Fruit fly (Drosophila melanogaster): ENCODE results near the gene CG2200.

Gene CG2200

DNA sequence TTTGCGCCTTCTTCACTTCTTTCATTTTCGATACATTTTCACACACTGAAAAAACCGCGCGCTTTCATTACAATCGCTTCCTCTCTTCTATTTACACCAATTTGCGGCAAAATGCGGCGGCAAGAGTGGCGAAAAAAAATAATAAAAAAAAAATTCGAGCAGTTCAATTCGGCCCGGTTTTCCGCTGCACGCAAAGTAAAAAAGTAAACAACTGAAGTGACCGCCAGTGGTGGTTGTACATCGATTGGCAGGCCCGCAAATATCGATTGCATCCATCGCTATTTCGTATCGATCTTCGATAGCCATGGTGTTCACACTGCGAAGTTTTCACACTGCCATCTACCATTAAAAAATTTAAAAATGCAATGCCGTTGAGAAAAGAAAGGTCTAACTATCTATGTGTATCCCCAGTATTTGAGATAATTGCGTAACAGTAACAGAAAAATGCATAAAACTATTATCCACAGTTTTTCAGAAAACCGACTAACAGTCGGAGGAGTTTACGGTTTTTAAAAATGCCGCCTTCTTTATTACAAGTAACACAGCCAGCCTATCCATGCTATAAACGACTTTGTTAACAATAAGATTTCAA lies 18.2 kb downstream of the CG2200 start, which contains the start of gene Chpf (continued):
- TF ChIP-seq bcd (GFP tag; optimal IDR thresholded peaks at IDR 0.05) (no peak), Sry-δ (GFP tag; optimal IDR thresholded peaks at IDR 0.05) (peak; percentile 91), kah (GFP tag; optimal IDR thresholded peaks at IDR 0.05) (peak; percentile 80), NfI (GFP tag; optimal IDR thresholded peaks at IDR 0.05) (no peak), CG9797 (GFP tag; optimal IDR thresholded peaks at IDR 0.05) (peak; percentile 3), hb (GFP tag; IDR thresholded peaks at IDR 0.05; ENCODE audit: partially characterized antibody) (peak; percentile 84), prd (optimal IDR thresholded peaks at IDR 0.05) (no peak), prd (GFP tag; IDR thresholded peaks at IDR 0.05) (peak; percentile 38; the same call in 1 of the 3 replicates), oc (tag; optimal IDR thresholded peaks at IDR 0.05) (no peak), CG6791 (GFP tag; IDR thresholded peaks at IDR 0.05; ENCODE audit: partially characterized antibody) (peak; percentile 92), dpn (GFP tag; optimal IDR thresholded peaks at IDR 0.05) (no peak), CG14441 (GFP tag; IDR thresholded peaks at IDR 0.05) (no peak), unpg (GFP tag; optimal IDR thresholded peaks at IDR 0.05) (no peak), Trl (optimal IDR thresholded peaks at IDR 0.05) (peak in 1 of 2 experiments; percentile 10), Trl (GFP tag; optimal IDR thresholded peaks at IDR 0.05) (no peak), luna (GFP tag; optimal IDR thresholded peaks at IDR 0.05) (no peak), Blimp-1 (GFP tag; optimal IDR thresholded peaks at IDR 0.05) (no peak), Dbx (GFP tag; IDR thresholded peaks at IDR 0.05) (0 out of 3 replicates have a peak, but pooled peaks have one; percentile 29), CG13624 (GFP tag; optimal IDR thresholded peaks at IDR 0.05) (peak; percentile 24), pfk (GFP tag; optimal IDR thresholded peaks at IDR 0.05) (no peak), CG10565 (GFP tag; optimal IDR thresholded peaks at IDR 0.05) (no peak), CG16813 (GFP tag; IDR thresholded peaks at IDR 0.05; ENCODE audit: partially characterized antibody) (peak; percentile 91), Lim3 (GFP tag; IDR thresholded peaks at IDR 0.05) (no peak), dati (GFP tag; IDR thresholded peaks at IDR 0.05) (no peak), Usf (GFP tag; optimal IDR thresholded peaks at IDR 0.05) (no peak), CG2129 (GFP tag; IDR thresholded peaks at IDR 0.05; ENCODE audit: partially characterized antibody) (no peak), ftz-f1 (GFP tag; optimal IDR thresholded peaks at IDR 0.05) (no peak), Optix (GFP tag; IDR thresholded peaks at IDR 0.05) (no peak), nerfin-2 (GFP tag; IDR thresholded peaks at IDR 0.05; ENCODE audit: partially characterized antibody) (peak; percentile 84), lbe (GFP tag; optimal IDR thresholded peaks at IDR 0.05) (no peak), CG5180 (GFP tag; optimal IDR thresholded peaks at IDR 0.05) (no peak), CG3838 (GFP tag; optimal IDR thresholded peaks at IDR 0.05) (no peak), shn (GFP tag; optimal IDR thresholded peaks at IDR 0.05) (no peak), Neu2 (GFP tag; optimal IDR thresholded peaks at IDR 0.05; ENCODE audit: borderline replicate concordance) (no peak), Hey (tag; optimal IDR thresholded peaks at IDR 0.05) (no peak), sna (GFP tag; IDR thresholded peaks at IDR 0.05; ENCODE audit: partially characterized antibody) (peak; percentile 59; the same call in 1 of the 2 replicates), Spps (tag; optimal IDR thresholded peaks at IDR 0.05) (no peak), gcm2 (GFP tag; optimal IDR thresholded peaks at IDR 0.05) (no peak), maf-S (GFP tag; optimal IDR thresholded peaks at IDR 0.05) (no peak), Ada2b (GFP tag; IDR thresholded peaks at IDR 0.05) (no peak), Drgx (GFP tag; IDR thresholded peaks at IDR 0.05) (peak; percentile 30), CG5245 (GFP tag; optimal IDR thresholded peaks at IDR 0.05) (no peak), CG18764 (GFP tag; optimal IDR thresholded peaks at IDR 0.05) (no peak), hbn (GFP tag; IDR thresholded peaks at IDR 0.05; ENCODE audit: partially characterized antibody) (peak; percentile 59), gfzf (GFP tag; optimal IDR thresholded peaks at IDR 0.05) (peak; percentile 16), ci (GFP tag; IDR thresholded peaks at IDR 0.05) (peak; percentile 26; the same call in 1 of the 3 replicates), CG31388 (GFP tag; optimal IDR thresholded peaks at IDR 0.05) (no peak), CG14860 (GFP tag; IDR thresholded peaks at IDR 0.05; ENCODE audit: partially characterized antibody) (peak; percentile 78), slbo (GFP tag; IDR thresholded peaks at IDR 0.05) (peak; percentile 50; the same call in 1 of the 2 replicates), rib (GFP tag; IDR thresholded peaks at IDR 0.05) (no peak)

All from whole organism, embryonic.